Worm (Caenorhabditis elegans) whole organism, L4 larva: Measurements from ENCODE around the gene F54H12.2.
A peak's percentile ranks its signal among the peaks of the same experiment; 100 is the strongest.

Experiments
- aha-1 ChIP-seq: fragments of 150-350 bp; peaks from one replicate; lab custom pipeline; 2014; ENCODE audit warnings: missing biosample characterization, missing genetic modification characterization
- aly-2 ChIP-seq: sonication (generic microtip); optimal IDR thresholded peaks from 2 replicates; lab custom pipeline; 2018; ENCODE audit warnings: missing biosample characterization, missing genetic modification characterization
- ama-1 ChIP-seq: fragments of 150-350 bp; optimal IDR thresholded peaks from 2 replicates; lab custom pipeline; 2014; ENCODE audit warnings: inconsistent platforms, mixed read lengths
- ceh-28 ChIP-seq: fragments of 150-350 bp; optimal IDR thresholded peaks from 2 replicates; lab custom pipeline; 2014; ENCODE audit warnings: missing biosample characterization, missing genetic modification reagents, missing genetic modification characterization
- ces-1 ChIP-seq: fragments of 150-350 bp; sonication (generic microtip); optimal IDR thresholded peaks from 4 replicates; lab custom pipeline; 2014; ENCODE audit warnings: missing biosample characterization, missing genetic modification reagents, missing genetic modification characterization
- cey-2 ChIP-seq: sonication (generic microtip); optimal IDR thresholded peaks from 3 replicates; lab custom pipeline; 2017; ENCODE audit warnings: missing genetic modification characterization, mild to moderate bottlenecking, missing compliant biosample characterization, antibody characterized with exemption, borderline replicate concordance; ENCODE audit not compliant: insufficient read depth
- daf-12 ChIP-seq: fragments of 150-350 bp; optimal IDR thresholded peaks from 2 replicates; lab custom pipeline; 2014; ENCODE audit warnings: missing biosample characterization, missing genetic modification reagents, missing genetic modification characterization
- dmd-9 ChIP-seq: fragments of 200-800 bp; sonication (Bioruptor generic); IDR thresholded peaks from 2 replicates; pipeline ENCODE4 v1.3.6; 2022; ENCODE audit warnings: missing genetic modification reagents, missing genetic modification characterization, missing compliant biosample characterization
- gei-8 ChIP-seq: fragments of 200-800 bp; sonication (Bioruptor generic); optimal IDR thresholded peaks from 2 replicates; lab custom pipeline; 2018; ENCODE audit warnings: mild to moderate bottlenecking, missing genetic modification characterization, missing compliant biosample characterization
- hmg-1.1 ChIP-seq: fragments of 200-800 bp; sonication (Bioruptor generic); IDR thresholded peaks from 2 replicates; pipeline ENCODE4 v1.3.6; 2022; ENCODE audit warnings: missing genetic modification reagents, missing genetic modification characterization, missing compliant biosample characterization
- lin-1 ChIP-seq: fragments of 200-800 bp; sonication (Bioruptor generic); IDR thresholded peaks from 2 replicates; pipeline ENCODE4 v1.3.6; 2022; ENCODE audit warnings: missing genetic modification reagents, missing genetic modification characterization, missing compliant biosample characterization
- lin-39 ChIP-seq: fragments of 150-350 bp; optimal IDR thresholded peaks from 2 replicates; lab custom pipeline; 2014; ENCODE audit warnings: missing biosample characterization, missing genetic modification reagents, missing genetic modification characterization
- pha-4 ChIP-seq, 2 experiments: fragments of 150-350 bp in 1 of 2; fragments of 200-800 bp in 1 of 2; sonication (Bioruptor generic) in 1 of 2; IDR thresholded peaks in 1 of 2; optimal IDR thresholded peaks in 1 of 2; 2 replicates each; pipeline versions ENCODE4 v1.3.6 to Lab custom; 2014 to 2022; ENCODE audit warnings: missing genetic modification characterization in 2 of 2, missing genetic modification reagents in 2 of 2, missing biosample characterization in 1 of 2, missing compliant biosample characterization in 1 of 2
- pqm-1 ChIP-seq: sonication (generic microtip); optimal IDR thresholded peaks from 2 replicates; lab custom pipeline; 2017; ENCODE audit warnings: missing biosample characterization, missing genetic modification characterization

DNA sequence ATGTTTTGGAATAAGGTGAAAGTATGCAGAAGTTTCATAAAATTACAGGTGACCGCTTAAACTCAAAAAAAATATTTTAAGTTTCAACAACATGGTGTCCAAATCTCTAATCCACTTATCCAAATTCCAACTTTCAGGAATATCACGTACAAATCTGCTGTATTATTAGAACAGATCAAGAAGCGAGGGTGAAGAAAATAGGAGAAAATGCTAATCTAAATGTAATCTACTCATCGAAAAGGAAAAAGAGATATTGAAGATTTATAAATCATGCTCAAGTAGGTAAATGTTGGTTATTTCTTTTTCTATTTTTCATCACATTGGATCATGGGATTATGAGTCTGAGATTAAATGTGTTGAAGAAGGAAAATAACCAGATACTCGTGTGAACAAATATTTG, 37.2 kb downstream of the F54H12.2 start:
- TF ChIP-seq hmg-1.1 (GFP tag; lab: Robert Waterston, UW) (no peak), pqm-1 (tag; lab: Kevin White, UChicago) (no peak), lin-1 (GFP tag; lab: Robert Waterston, UW) (no peak), ama-1 (no peak), pha-4 (GFP tag; IDR thresholded peaks at IDR 0.05; lab: Robert Waterston, UW) (no peak), pha-4 (tag; optimal IDR thresholded peaks at IDR 0.05; lab: Kevin White, UChicago) (no peak), aly-2 (tag; lab: Kevin White, UChicago) (no peak), lin-39 (no peak), cey-2 (tag; lab: Kevin White, UChicago) (no peak), dmd-9 (GFP tag; lab: Robert Waterston, UW) (no peak), ceh-28 (tag; lab: Kevin White, UChicago) (no peak), gei-8 (GFP tag; lab: Kevin White, UChicago) (no peak), daf-12 (tag; lab: Kevin White, UChicago) (no peak), aha-1 (tag; lab: Kevin White, UChicago) (peak; percentile 67), ces-1 (no peak)
